Worm (Caenorhabditis elegans) whole organism, L4 larva: Measurements from ENCODE around the gene C37C3.12.

Experiments used
- D1046.2 ChIP-seq: fragments of 200-800 bp; sonication (Bioruptor generic); IDR thresholded peaks from 2 replicates; pipeline ENCODE4 v1.3.6; 2022; ENCODE audit warnings: missing genetic modification characterization, missing compliant biosample characterization
- Y105C5A.15 ChIP-seq: fragments of 200-800 bp; sonication (Bioruptor generic); IDR thresholded peaks from 2 replicates; pipeline ENCODE4 v1.3.6; 2022; ENCODE audit warnings: missing genetic modification characterization, missing compliant biosample characterization
- attf-4 ChIP-seq: sonication (generic microtip); optimal IDR thresholded peaks from 3 replicates; lab custom pipeline; 2017; ENCODE audit warnings: missing biosample characterization, missing genetic modification characterization
- ceh-28 ChIP-seq: fragments of 150-350 bp; optimal IDR thresholded peaks from 2 replicates; lab custom pipeline; 2014; ENCODE audit warnings: missing biosample characterization, missing genetic modification reagents, missing genetic modification characterization
- ceh-82 ChIP-seq: sonication (generic microtip); optimal IDR thresholded peaks from 2 replicates; lab custom pipeline; 2017; ENCODE audit warnings: missing biosample characterization, missing genetic modification characterization
- daf-8 ChIP-seq: fragments of 200-800 bp; sonication (Bioruptor generic); IDR thresholded peaks from 2 replicates; pipeline ENCODE4 v1.3.6; 2022; ENCODE audit warnings: missing genetic modification characterization, missing compliant biosample characterization
- duxl-1 ChIP-seq: sonication (generic microtip); optimal IDR thresholded peaks from 2 replicates; lab custom pipeline; 2016; ENCODE audit warnings: mild to moderate bottlenecking, missing genetic modification characterization, moderate library complexity, missing compliant biosample characterization; ENCODE audit not compliant: poor library complexity
- egl-43 ChIP-seq: fragments of 200-800 bp; sonication (Bioruptor generic); IDR thresholded peaks from 2 replicates; pipeline ENCODE4 v1.3.6; 2022; ENCODE audit warnings: missing genetic modification reagents, missing genetic modification characterization, missing compliant biosample characterization
- fos-1 ChIP-seq: fragments of 150-350 bp; optimal IDR thresholded peaks from 2 replicates; lab custom pipeline; 2014; ENCODE audit warnings: missing biosample characterization, missing genetic modification characterization
- hif-1 ChIP-seq, 2 experiments: sonication (generic microtip); optimal IDR thresholded peaks; 2 replicates each; lab custom pipeline; 2016 to 2017; ENCODE audit warnings: missing compliant biosample characterization in 2 of 2, missing genetic modification characterization in 2 of 2, missing genetic modification reagents in 2 of 2, missing genotype in 2 of 2, mild to moderate bottlenecking in 1 of 2
- hlh-11 ChIP-seq: fragments of 200-800 bp; sonication (Bioruptor generic); optimal IDR thresholded peaks from 2 replicates; lab custom pipeline; 2018; ENCODE audit warnings: mild to moderate bottlenecking, missing genetic modification characterization, missing compliant biosample characterization
- hlh-30 ChIP-seq: sonication (generic microtip); optimal IDR thresholded peaks from 2 replicates; lab custom pipeline; 2017; ENCODE audit warnings: antibody characterized with exemption, mild to moderate bottlenecking, missing genetic modification characterization, missing compliant biosample characterization; ENCODE audit not compliant: insufficient read depth
- hmg-1.1 ChIP-seq: fragments of 200-800 bp; sonication (Bioruptor generic); IDR thresholded peaks from 2 replicates; pipeline ENCODE4 v1.3.6; 2022; ENCODE audit warnings: missing genetic modification reagents, missing genetic modification characterization, missing compliant biosample characterization
- jun-1 ChIP-seq: fragments of 150-350 bp; optimal IDR thresholded peaks from 2 replicates; lab custom pipeline; 2014; ENCODE audit warnings: missing biosample characterization, missing genetic modification reagents, missing genetic modification characterization
- lin-29 ChIP-seq: fragments of 200-800 bp; sonication (Bioruptor generic); IDR thresholded peaks from 2 replicates; pipeline ENCODE4 v1.3.6; 2022; ENCODE audit warnings: missing genetic modification reagents, missing genetic modification characterization, missing compliant biosample characterization
- lin-38 ChIP-seq: fragments of 200-800 bp; sonication (Bioruptor generic); IDR thresholded peaks from 2 replicates; pipeline ENCODE4 v1.3.6; 2022; ENCODE audit warnings: missing genetic modification reagents, missing genetic modification characterization, missing compliant biosample characterization
- lsy-2 ChIP-seq, 2 experiments: fragments of 150-350 bp in 1 of 2; sonication (generic microtip) in 1 of 2; optimal IDR thresholded peaks; 2 replicates each; lab custom pipeline; 2014 to 2017; ENCODE audit warnings: missing biosample characterization in 2 of 2, missing genetic modification characterization in 2 of 2
- madf-9 ChIP-seq: fragments of 200-800 bp; sonication (Bioruptor generic); conservative IDR thresholded peaks from 2 replicates; pipeline ENCODE4 v1.3.6; 2022; ENCODE audit warnings: missing genetic modification reagents, missing genetic modification characterization, missing compliant biosample characterization
- mdt-29 ChIP-seq: fragments of 200-800 bp; sonication (Bioruptor generic); IDR thresholded peaks from 2 replicates; pipeline ENCODE4 v1.3.6; 2022; ENCODE audit warnings: missing genetic modification reagents, missing genetic modification characterization, missing compliant biosample characterization
- mep-1 ChIP-seq: fragments of 150-350 bp; sonication (generic microtip); optimal IDR thresholded peaks from 3 replicates; lab custom pipeline; 2014; ENCODE audit warnings: missing biosample characterization, missing genetic modification characterization
- mes-2 ChIP-seq: sonication (generic microtip); optimal IDR thresholded peaks from 2 replicates; lab custom pipeline; 2016; ENCODE audit warnings: missing genotype, mild to moderate bottlenecking, missing genetic modification characterization, missing compliant biosample characterization; ENCODE audit not compliant: poor library complexity, severe bottlenecking
- nhr-102 ChIP-seq: sonication (generic microtip); optimal IDR thresholded peaks from 2 replicates; lab custom pipeline; 2016; ENCODE audit warnings: mild to moderate bottlenecking, missing genetic modification characterization, moderate library complexity, missing compliant biosample characterization
- nhr-111 ChIP-seq: fragments of 200-800 bp; sonication (Bioruptor generic); optimal IDR thresholded peaks from 2 replicates; lab custom pipeline; 2018; ENCODE audit warnings: mild to moderate bottlenecking, missing genetic modification characterization, missing compliant biosample characterization
- nhr-48 ChIP-seq: sonication (generic microtip); optimal IDR thresholded peaks from 2 replicates; lab custom pipeline; 2016; ENCODE audit warnings: mild to moderate bottlenecking, missing genetic modification characterization, missing compliant biosample characterization
- nhr-6 ChIP-seq: fragments of 150-350 bp; optimal IDR thresholded peaks from 2 replicates; lab custom pipeline; 2014; ENCODE audit warnings: missing biosample characterization, missing genetic modification characterization
- nhr-77 ChIP-seq: fragments of 150-350 bp; optimal IDR thresholded peaks from 2 replicates; lab custom pipeline; 2014; ENCODE audit warnings: missing biosample characterization, missing genetic modification characterization
- pqm-1 ChIP-seq: sonication (generic microtip); optimal IDR thresholded peaks from 2 replicates; lab custom pipeline; 2017; ENCODE audit warnings: missing biosample characterization, missing genetic modification characterization
- set-16 ChIP-seq: fragments of 200-800 bp; sonication (Bioruptor generic); IDR thresholded peaks from 2 replicates; pipeline ENCODE4 v1.3.6; 2022; ENCODE audit warnings: missing genetic modification reagents, missing genetic modification characterization, missing compliant biosample characterization
- skn-1 ChIP-seq: fragments of 150-350 bp; optimal IDR thresholded peaks from 2 replicates; lab custom pipeline; 2014; ENCODE audit warnings: missing biosample characterization, missing genetic modification characterization
- snpc-1.2 ChIP-seq: fragments of 200-800 bp; sonication (Bioruptor generic); IDR thresholded peaks from 2 replicates; pipeline ENCODE4 v1.3.6; 2022; ENCODE audit warnings: missing genetic modification reagents, missing genetic modification characterization, missing compliant biosample characterization
- spr-1 ChIP-seq: sonication (generic microtip); optimal IDR thresholded peaks from 2 replicates; lab custom pipeline; 2016; ENCODE audit warnings: mild to moderate bottlenecking, missing genetic modification characterization, missing compliant biosample characterization
- spr-3 ChIP-seq: fragments of 200-800 bp; sonication (Bioruptor generic); optimal IDR thresholded peaks from 2 replicates; lab custom pipeline; 2018; ENCODE audit warnings: mild to moderate bottlenecking, missing genetic modification characterization, missing compliant biosample characterization
- unc-62 ChIP-seq, 3 experiments: fragments of 150-350 bp in 1 of 3; sonication (generic microtip); optimal IDR thresholded peaks in 2 of 3; peaks in 1 of 3; 1 replicate in 1 of 3; 2 replicates in 2 of 3; lab custom pipeline; 2014 to 2017; ENCODE audit warnings: missing biosample characterization in 3 of 3, missing genetic modification characterization in 3 of 3, missing genetic modification reagents in 3 of 3, missing genotype in 1 of 3
- zag-1 ChIP-seq: fragments of 150-350 bp; optimal IDR thresholded peaks from 2 replicates; lab custom pipeline; 2014; ENCODE audit warnings: missing biosample characterization, missing genetic modification characterization
- zfp-2 ChIP-seq: sonication (generic microtip); optimal IDR thresholded peaks from 2 replicates; lab custom pipeline; 2016; ENCODE audit warnings: mild to moderate bottlenecking, missing genetic modification characterization, missing compliant biosample characterization
- ztf-11 ChIP-seq: fragments of 150-350 bp; optimal IDR thresholded peaks from 2 replicates; lab custom pipeline; 2014; ENCODE audit warnings: missing biosample characterization, missing genetic modification characterization

Gene C37C3.12

DNA sequence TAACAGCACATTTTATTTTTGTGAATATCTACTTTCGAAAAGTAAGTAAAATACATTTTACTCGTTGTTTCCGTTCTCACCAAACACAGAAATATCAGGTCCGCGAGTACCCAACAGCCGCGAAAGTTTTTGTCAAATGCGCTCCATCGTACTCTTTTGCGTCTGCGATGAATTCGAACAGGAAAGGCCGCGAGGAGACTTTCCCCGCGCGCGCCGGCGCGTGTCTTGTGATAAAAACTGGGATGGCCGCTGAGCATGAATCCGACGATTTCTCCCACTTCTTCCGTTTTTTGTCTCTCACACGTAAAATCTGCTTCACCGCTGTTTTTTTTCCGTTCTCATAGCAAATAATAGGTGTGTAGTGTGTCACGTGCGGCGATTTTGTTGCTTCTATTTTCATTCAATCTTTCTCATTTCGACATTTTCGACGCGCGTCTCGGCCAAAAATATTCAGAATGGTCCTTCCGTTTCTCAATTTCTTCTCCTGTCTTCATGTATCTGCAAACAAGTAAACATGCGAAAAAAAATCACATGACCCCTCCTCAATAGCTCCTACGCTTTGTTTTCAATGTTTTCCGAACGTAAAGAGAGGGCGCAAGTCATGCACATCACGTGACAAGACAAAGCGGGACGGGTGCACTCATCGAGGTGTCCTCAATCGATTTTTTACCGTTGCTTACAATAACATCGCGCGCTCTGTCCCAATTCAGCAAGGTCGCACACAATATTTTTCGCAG is 35.2 kb downstream of the C37C3.12 start, which contains the start of gene uvs-1 (continued):
- TF ChIP-seq ztf-11 (tag; lab: Kevin White, UChicago) = no peak
- TF ChIP-seq set-16 = no peak
- peak; percentile 12 for TF ChIP-seq duxl-1 (tag; lab: Kevin White, UChicago)
- peak; percentile 51 for TF ChIP-seq hlh-11
- TF ChIP-seq ceh-28 (tag; lab: Kevin White, UChicago) = peak; percentile 9
- TF ChIP-seq spr-1 (tag; lab: Kevin White, UChicago) = no peak
- TF ChIP-seq hlh-30 (tag; lab: Kevin White, UChicago) = peak; percentile 93
- TF ChIP-seq nhr-48 (tag; lab: Kevin White, UChicago) = peak; percentile 24
- TF ChIP-seq ceh-82 (tag; lab: Kevin White, UChicago) = no peak
- TF ChIP-seq hif-1 (tag; optimal IDR thresholded peaks at IDR 0.05; lab: Kevin White, UChicago) = peak in 1 of 2 experiments; percentile 49

DNA sequence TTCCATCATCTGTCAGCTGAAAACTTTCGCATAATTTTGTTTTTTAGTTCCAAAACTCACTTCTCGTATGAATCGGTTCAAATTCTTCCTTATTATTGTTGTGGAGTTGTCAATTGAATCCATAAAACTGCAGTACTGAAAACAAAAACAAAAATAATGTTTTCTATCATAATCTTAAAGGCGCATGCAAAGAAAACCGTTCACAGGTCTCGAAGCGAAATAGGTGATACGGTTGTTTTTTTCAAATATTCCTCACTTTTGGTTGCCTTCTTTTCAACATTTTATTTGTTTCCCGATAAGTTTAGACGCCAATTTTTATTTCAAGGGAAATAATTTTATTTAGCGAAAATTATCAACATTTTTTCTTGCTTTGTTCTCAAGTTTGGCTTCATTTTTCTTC is 35.8 kb downstream of the C37C3.12 start:
- TF ChIP-seq unc-62 (GFP tag; optimal IDR thresholded peaks at IDR 0.05 in 1 of 2; lab: Kevin White, UChicago) (no peak), unc-62 (tag; optimal IDR thresholded peaks at IDR 0.05; lab: Kevin White, UChicago) (no peak), egl-43 (GFP tag; lab: Robert Waterston, UW) (no peak), nhr-111 (GFP tag; lab: Kevin White, UChicago) (no peak), madf-9 (no peak), zfp-2 (tag; lab: Kevin White, UChicago) (no peak), nhr-102 (tag; lab: Kevin White, UChicago) (no peak), nhr-77 (no peak)

DNA sequence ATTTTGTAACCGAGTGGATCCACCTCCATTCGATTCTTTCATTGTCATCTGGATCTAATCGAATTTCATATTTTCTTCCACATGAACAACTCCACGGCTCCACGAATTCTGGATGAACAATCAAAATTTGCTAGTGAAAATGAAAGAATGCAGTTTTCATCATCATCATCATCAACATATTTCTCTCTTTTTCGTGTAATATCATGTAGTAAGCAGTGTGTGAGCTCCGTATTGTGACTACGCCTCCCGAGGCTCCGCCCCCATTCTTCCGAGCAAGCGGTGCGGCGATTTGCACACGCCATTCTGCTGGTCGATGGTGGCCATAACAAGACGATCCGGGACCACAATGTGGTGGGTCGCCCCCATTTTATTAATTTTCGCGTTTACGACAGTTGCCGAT is 41.3 kb downstream of the C37C3.12 start, which contains the start of gene ZK742.7:
TSS of gene ZK742.7 (plus strand) at position 301 of the 400 bp plus-strand sequence.
- TF ChIP-seq egl-43 (GFP tag; lab: Robert Waterston, UW) (no peak), jun-1 (tag; lab: Kevin White, UChicago) (no peak), attf-4 (tag; lab: Kevin White, UChicago) (no peak), hmg-1.1 (GFP tag; lab: Robert Waterston, UW) (no peak), daf-8 (no peak), hlh-11 (no peak), lin-38 (GFP tag; lab: Robert Waterston, UW) (no peak), ceh-28 (tag; lab: Kevin White, UChicago) (no peak), mdt-29 (GFP tag; lab: Robert Waterston, UW) (no peak), pqm-1 (tag; lab: Kevin White, UChicago) (no peak), fos-1 (tag; lab: Kevin White, UChicago) (no peak), lin-29 (GFP tag; lab: Robert Waterston, UW) (no peak), spr-3 (GFP tag; lab: Kevin White, UChicago) (no peak), D1046.2 (GFP tag; lab: Robert Waterston, UW) (no peak), zag-1 (tag; lab: Kevin White, UChicago) (no peak), skn-1 (tag; lab: Kevin White, UChicago) (no peak), mes-2 (tag; lab: Kevin White, UChicago) (no peak), snpc-1.2 (GFP tag; lab: Robert Waterston, UW) (no peak), lsy-2 (tag; optimal IDR thresholded peaks at IDR 0.05; lab: Kevin White, UChicago) (no peak), nhr-6 (tag; lab: Kevin White, UChicago) (no peak)

DNA sequence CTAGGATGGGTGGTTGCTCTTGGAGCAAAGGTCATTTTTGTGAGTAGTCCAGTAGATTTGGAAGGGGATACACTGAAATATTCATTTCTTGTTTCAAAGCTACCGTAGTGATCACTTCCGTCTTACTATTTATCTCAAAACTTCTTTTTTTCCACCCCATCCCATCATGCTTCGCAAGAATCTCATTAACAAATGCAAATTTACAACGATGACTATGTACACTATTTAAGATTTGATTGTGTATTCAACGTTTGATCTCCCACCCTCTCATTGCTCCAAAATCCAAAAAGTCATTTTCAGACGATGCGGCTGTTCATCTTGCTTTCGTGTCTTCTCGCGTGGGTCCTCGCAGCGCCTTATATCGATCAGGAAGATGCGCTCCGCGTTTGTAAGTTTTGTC is 46.3 kb downstream of the C37C3.12 start, which contains the start of gene flp-21:
TSS of gene flp-21 (plus strand) at position 301 of the 400 bp plus-strand sequence.
- TF ChIP-seq Y105C5A.15 (GFP tag; lab: Robert Waterston, UW) (no peak), nhr-48 (tag; lab: Kevin White, UChicago) (no peak), hmg-1.1 (GFP tag; lab: Robert Waterston, UW) (no peak), hif-1 (tag; optimal IDR thresholded peaks at IDR 0.05; lab: Kevin White, UChicago) (no peak), mep-1 (tag; lab: Kevin White, UChicago) (no peak)
- TF ChIP-seq, all 104 proteins: peak for 0
